Worm (Caenorhabditis elegans) whole organism, late embryonic: Measurements from ENCODE around the gene csn-5.

Experiments
- C08G9.2 ChIP-seq: sonication (generic microtip); optimal IDR thresholded peaks from 2 replicates; lab custom pipeline; 2016; ENCODE audit warnings: mild to moderate bottlenecking, missing genetic modification characterization, moderate library complexity, missing compliant biosample characterization
- T23F11.4 ChIP-seq: fragments of 200-800 bp; sonication (Bioruptor generic); optimal IDR thresholded peaks from 2 replicates; lab custom pipeline; 2018; ENCODE audit warnings: mild to moderate bottlenecking, missing genetic modification characterization, missing compliant biosample characterization
- ama-1 ChIP-seq: fragments of 150-350 bp; optimal IDR thresholded peaks from 2 replicates; lab custom pipeline; 2014
- ceh-14 ChIP-seq: sonication (generic microtip); optimal IDR thresholded peaks from 2 replicates; lab custom pipeline; 2016; ENCODE audit warnings: missing genotype, missing genetic modification characterization, missing compliant biosample characterization
- dmd-4 ChIP-seq: sonication (generic microtip); optimal IDR thresholded peaks from 2 replicates; lab custom pipeline; 2016; ENCODE audit warnings: borderline replicate concordance, missing genetic modification characterization, missing compliant biosample characterization
- lin-11 ChIP-seq: fragments of 200-800 bp; sonication (Bioruptor generic); optimal IDR thresholded peaks from 2 replicates; lab custom pipeline; 2018; ENCODE audit warnings: mild to moderate bottlenecking, missing genetic modification characterization, missing compliant biosample characterization
- nhr-11 ChIP-seq: fragments of 150-350 bp; optimal IDR thresholded peaks from 2 replicates; lab custom pipeline; 2014; ENCODE audit warnings: missing biosample characterization, missing genetic modification characterization
- pag-3 ChIP-seq: sonication (generic microtip); optimal IDR thresholded peaks from 2 replicates; lab custom pipeline; 2016; ENCODE audit warnings: missing compliant biosample characterization, missing genetic modification characterization, borderline replicate concordance
- pha-4 ChIP-seq: fragments of 150-350 bp; optimal IDR thresholded peaks from 2 replicates; lab custom pipeline; 2018; ENCODE audit warnings: missing biosample characterization, missing genetic modification reagents, missing genetic modification characterization
- pqm-1 ChIP-seq: sonication (generic microtip); optimal IDR thresholded peaks from 2 replicates; lab custom pipeline; 2016; ENCODE audit warnings: missing genetic modification characterization, missing compliant biosample characterization
- sox-2 ChIP-seq: fragments of 200-800 bp; sonication (Bioruptor generic); IDR thresholded peaks from 2 replicates; pipeline ENCODE4 v1.3.6; 2022; ENCODE audit warnings: missing genetic modification reagents, missing genetic modification characterization, missing compliant biosample characterization
- sox-4 ChIP-seq: sonication (generic microtip); optimal IDR thresholded peaks from 2 replicates; lab custom pipeline; 2017; ENCODE audit warnings: mild to moderate bottlenecking, missing genetic modification characterization, inconsistent platforms, missing compliant biosample characterization
- tbx-2 ChIP-seq: sonication (generic microtip); optimal IDR thresholded peaks from 2 replicates; lab custom pipeline; 2016; ENCODE audit warnings: missing genetic modification characterization, missing compliant biosample characterization
- unc-86 ChIP-seq: sonication (generic microtip); optimal IDR thresholded peaks from 2 replicates; lab custom pipeline; 2016; ENCODE audit warnings: missing genetic modification characterization, missing compliant biosample characterization

ce11 chrIV:5619643-5620042, 29.7 kb upstream of the csn-5 start, which contains the start of gene srsx-16:
- TF ChIP-seq sox-2 (GFP tag; lab: Robert Waterston, UW) (no peak), nhr-11 (tag; lab: Kevin White, UChicago) (no peak), ama-1 (no peak), ceh-14 (tag; lab: Kevin White, UChicago) (no peak), pha-4 (tag; lab: Kevin White, UChicago) (no peak), dmd-4 (no peak), lin-11 (tag; lab: Kevin White, UChicago) (no peak), tbx-2 (tag; lab: Kevin White, UChicago) (no peak), pqm-1 (tag; lab: Kevin White, UChicago) (no peak), C08G9.2 (tag; lab: Kevin White, UChicago) (no peak), pag-3 (tag; lab: Kevin White, UChicago) (no peak), T23F11.4 (GFP tag; lab: Kevin White, UChicago) (no peak), sox-4 (tag; lab: Kevin White, UChicago) (no peak), unc-86 (tag; lab: Kevin White, UChicago) (no peak)
